Fruit fly (Drosophila melanogaster): ENCODE measurements around the gene Skp2.

dm6 chr3R:4308708-4309107 lies 28.8 kb downstream of the Skp2 start:
- no peak for TF ChIP-seq Myc (optimal IDR thresholded peaks at IDR 0.05)
- no peak for TF ChIP-seq psq (optimal IDR thresholded peaks at IDR 0.05)
- TF ChIP-seq h (optimal IDR thresholded peaks at IDR 0.05), result no peak
- TF ChIP-seq ttk (optimal IDR thresholded peaks at IDR 0.05), result no peak
- TF ChIP-seq insv (optimal IDR thresholded peaks at IDR 0.05), result no peak
- no peak for TF ChIP-seq Sin3A (optimal IDR thresholded peaks at IDR 0.05)

Data from Kc167 (cell line).